Fruit fly (Drosophila melanogaster): ENCODE measurements around the gene Rab11.

The Rab11 gene

dm6 chr3R:21107907-21108591 lies 3.2 kb upstream of the Rab11 start, which contains the start of the genes Sec15 and rtet (continued):
- TF ChIP-seq Eip74EF (GFP tag; optimal IDR thresholded peaks at IDR 0.05) (no peak), Mrtf (GFP tag; IDR thresholded peaks at IDR 0.05) (peak; percentile 49; the same call in 2 of the 3 replicates), tap (tag; optimal IDR thresholded peaks at IDR 0.05) (no peak), mam (GFP tag; optimal IDR thresholded peaks at IDR 0.05) (no peak), Fer2 (tag; optimal IDR thresholded peaks at IDR 0.05) (peak; percentile 27), oc (tag; optimal IDR thresholded peaks at IDR 0.05) (no peak), Bteb2 (GFP tag; optimal IDR thresholded peaks at IDR 0.05) (peak; percentile 28), CG10979 (tag; optimal IDR thresholded peaks at IDR 0.05) (peak; percentile 81), CG17359 (tag; optimal IDR thresholded peaks at IDR 0.05) (peak; percentile 63), CG3847 (GFP tag; IDR thresholded peaks at IDR 0.05) (peak; percentile 48; the same call in 1 of the 2 replicates), caup (GFP tag; optimal IDR thresholded peaks at IDR 0.05; ENCODE audit: severe bottlenecking) (peak; percentile 41), CG11085 (GFP tag; IDR thresholded peaks at IDR 0.05) (0 out of 2 replicates have a peak, but pooled peaks have one; percentile 13), cas (GFP tag; IDR thresholded peaks at IDR 0.05) (no peak), ac (GFP tag; optimal IDR thresholded peaks at IDR 0.05) (no peak), z (GFP tag; IDR thresholded peaks at IDR 0.05) (no peak), CG4854 (GFP tag; optimal IDR thresholded peaks at IDR 0.05) (peak; percentile 17), CG10274 (GFP tag; optimal IDR thresholded peaks at IDR 0.05) (no peak), CG16779 (GFP tag; IDR thresholded peaks at IDR 0.05) (0 out of 2 replicates have a peak, but pooled peaks have one; percentile 26), CG17612 (GFP tag; IDR thresholded peaks at IDR 0.05) (no peak), CG11398 (GFP tag; optimal IDR thresholded peaks at IDR 0.05) (no peak), PHDP (tag; optimal IDR thresholded peaks at IDR 0.05) (peak; percentile 81), Six4 (GFP tag; optimal IDR thresholded peaks at IDR 0.05) (peak; percentile 12), kay (GFP tag; optimal IDR thresholded peaks at IDR 0.05) (no peak), nom (GFP tag; optimal IDR thresholded peaks at IDR 0.05) (peak; percentile 37), ara (GFP tag; IDR thresholded peaks at IDR 0.05) (peak; percentile 62), ase (GFP tag; IDR thresholded peaks at IDR 0.05) (peak; percentile 39; the same call in 1 of the 3 replicates), Dad (GFP tag; optimal IDR thresholded peaks at IDR 0.05) (peak; percentile 36), CG14710 (tag; optimal IDR thresholded peaks at IDR 0.05) (peak; percentile 77), seq (GFP tag; IDR thresholded peaks at IDR 0.05) (no peak), gcm (GFP tag; optimal IDR thresholded peaks at IDR 0.05) (no peak), CG30020 (tag; optimal IDR thresholded peaks at IDR 0.05) (peak; percentile 15), B-H1 (GFP tag; IDR thresholded peaks at IDR 0.05) (no peak; the same call in 2 of the 3 replicates), CG18262 (tag; optimal IDR thresholded peaks at IDR 0.05) (peak; percentile 54), CG12942 (GFP tag; optimal IDR thresholded peaks at IDR 0.05) (peak; percentile 38), CG9797 (GFP tag; optimal IDR thresholded peaks at IDR 0.05) (peak; percentile 21), CG32532 (GFP tag; IDR thresholded peaks at IDR 0.05) (peak; percentile 67; the same call in 1 of the 2 replicates), H2.0 (GFP tag; IDR thresholded peaks at IDR 0.05) (peak; percentile 67), vnd (GFP tag; IDR thresholded peaks at IDR 0.05; ENCODE audit: partially characterized antibody) (peak; percentile 52; the same call in 2 of the 3 replicates), Max (GFP tag; optimal IDR thresholded peaks at IDR 0.05) (peak; percentile 52), pzg (GFP tag; optimal IDR thresholded peaks at IDR 0.05) (peak; percentile 38), unpg (GFP tag; optimal IDR thresholded peaks at IDR 0.05) (peak; percentile 36), CG34224 (GFP tag; IDR thresholded peaks at IDR 0.05; ENCODE audit: partially characterized antibody) (peak; percentile 63; the same call in 2 of the 3 replicates), insv (GFP tag; optimal IDR thresholded peaks at IDR 0.05) (peak in 1 of 2 experiments; percentile 15), Rx (GFP tag; IDR thresholded peaks at IDR 0.05) (peak; percentile 6; the same call in 1 of the 2 replicates), fd96Cb (tag; optimal IDR thresholded peaks at IDR 0.05) (peak; percentile 49), lov (optimal IDR thresholded peaks at IDR 0.05) (no peak), lov (GFP tag; IDR thresholded peaks at IDR 0.05) (peak; percentile 70; the same call in 1 of the 3 replicates), grau (tag; optimal IDR thresholded peaks at IDR 0.05) (peak; percentile 71), CrebB (tag; optimal IDR thresholded peaks at IDR 0.05) (no peak)

Measured in whole organism, embryonic.